Worm (Caenorhabditis elegans) whole organism, L1 larva: ENCODE data around the gene dvc-1.

Experiments used
- alr-1 ChIP-seq: fragments of 200-800 bp; sonication (Bioruptor generic); optimal IDR thresholded peaks from 2 replicates; lab custom pipeline; 2018; ENCODE audit warnings: borderline replicate concordance, mild to moderate bottlenecking, missing genetic modification characterization, missing compliant biosample characterization
- blmp-1 ChIP-seq: fragments of 150-350 bp; optimal IDR thresholded peaks from 2 replicates; lab custom pipeline; 2014; ENCODE audit warnings: missing biosample characterization, missing genetic modification characterization
- ceh-63 ChIP-seq: fragments of 200-800 bp; sonication (Bioruptor generic); optimal IDR thresholded peaks from 2 replicates; lab custom pipeline; 2018; ENCODE audit warnings: mild to moderate bottlenecking, missing genetic modification characterization, missing compliant biosample characterization
- ceh-82 ChIP-seq, 3 experiments: fragments of 150-350 bp in 1 of 3; sonication (generic microtip) in 2 of 3; optimal IDR thresholded peaks; 2 replicates each; lab custom pipeline; 2014 to 2017; ENCODE audit warnings: missing biosample characterization in 3 of 3, missing genetic modification characterization in 3 of 3
- dsc-1 ChIP-seq: sonication (generic microtip); optimal IDR thresholded peaks from 2 replicates; lab custom pipeline; 2016; ENCODE audit warnings: mild to moderate bottlenecking, missing genetic modification characterization, missing compliant biosample characterization
- elt-3 ChIP-seq, 6 experiments: fragments of 150-350 bp in 1 of 6; sonication (generic microtip); optimal IDR thresholded peaks; 2 replicates each; lab custom pipeline; 2017 to 2018; ENCODE audit warnings: missing biosample characterization in 6 of 6, missing genetic modification characterization in 6 of 6, inconsistent platforms in 1 of 6
- lir-3 ChIP-seq: sonication (generic microtip); optimal IDR thresholded peaks from 2 replicates; lab custom pipeline; 2016; ENCODE audit warnings: mild to moderate bottlenecking, missing genetic modification characterization, moderate library complexity, missing compliant biosample characterization; ENCODE audit not compliant: poor library complexity
- nhr-11 ChIP-seq: fragments of 150-350 bp; optimal IDR thresholded peaks from 2 replicates; lab custom pipeline; 2014; ENCODE audit warnings: missing biosample characterization, missing genetic modification characterization
- nhr-12 ChIP-seq: sonication (generic microtip); optimal IDR thresholded peaks from 2 replicates; lab custom pipeline; 2017; ENCODE audit warnings: missing biosample characterization, missing genetic modification characterization
- nhr-71 ChIP-seq: sonication (generic microtip); optimal IDR thresholded peaks from 2 replicates; lab custom pipeline; 2016; ENCODE audit warnings: mild to moderate bottlenecking, missing genetic modification characterization, moderate library complexity, missing compliant biosample characterization
- snu-23 ChIP-seq: sonication (generic microtip); optimal IDR thresholded peaks from 2 replicates; lab custom pipeline; 2016; ENCODE audit warnings: missing genetic modification characterization, missing compliant biosample characterization
- unc-98 ChIP-seq: fragments of 200-800 bp; sonication (Bioruptor generic); IDR thresholded peaks from 2 replicates; pipeline ENCODE4 v1.3.6; 2022; ENCODE audit warnings: missing genetic modification characterization, missing compliant biosample characterization
- vab-15 ChIP-seq: sonication (generic microtip); optimal IDR thresholded peaks from 2 replicates; lab custom pipeline; 2017; ENCODE audit warnings: missing genotype, mild to moderate bottlenecking, missing genetic modification characterization, missing compliant biosample characterization
- xbp-1 ChIP-seq: sonication (generic microtip); optimal IDR thresholded peaks from 2 replicates; lab custom pipeline; 2016; ENCODE audit warnings: missing genetic modification characterization, missing compliant biosample characterization

Gene dvc-1

ce11 chrV:11196631-11197258 lies 42.4 kb downstream of the dvc-1 start (continued):
- TF ChIP-seq alr-1, result no peak
- peak; percentile 79 for TF ChIP-seq blmp-1 (tag; lab: Kevin White, UChicago)
- TF ChIP-seq ceh-82 (tag; optimal IDR thresholded peaks at IDR 0.05; lab: Kevin White, UChicago), result peak in 1 of 3 experiments; percentile 17
- peak; percentile 48 for TF ChIP-seq nhr-71 (tag; lab: Kevin White, UChicago)
- TF ChIP-seq, all 84 proteins: peak for 16

- TF ChIP-seq vab-15 (tag; lab: Kevin White, UChicago) (no peak), dsc-1 (tag; lab: Kevin White, UChicago) (peak; percentile 31), nhr-12 (tag; lab: Kevin White, UChicago) (no peak)
Observed at ce11 chrV:11196109-11196508, 43.0 kb downstream of the dvc-1 start, which contains the start of gene clc-6. Gene clc-6 (minus strand): TSS chrV:11196209.

- no peak for TF ChIP-seq xbp-1 (tag; lab: Kevin White, UChicago)
- no peak for TF ChIP-seq elt-3 (tag; optimal IDR thresholded peaks at IDR 0.05; lab: Kevin White, UChicago)
- no peak for TF ChIP-seq lir-3
- TF ChIP-seq nhr-11, result no peak
- TF ChIP-seq snu-23 (GFP tag; lab: Kevin White, UChicago), result no peak
- TF ChIP-seq vab-15 (tag; lab: Kevin White, UChicago), result no peak
- no peak for TF ChIP-seq unc-98 (GFP tag; lab: Robert Waterston, UW)
- no peak for TF ChIP-seq ceh-63 (GFP tag; lab: Kevin White, UChicago)
Observed at ce11 chrV:11190983-11191382, 48.1 kb downstream of the dvc-1 start, which contains the start of gene lgc-49. Gene lgc-49 (plus strand): TSS chrV:11191283.
